Worm (Caenorhabditis elegans) whole organism, L2 larva: ENCODE results near the gene magu-4.

Experiments used
- C34F6.9 ChIP-seq: fragments of 150-350 bp; optimal IDR thresholded peaks from 2 replicates; lab custom pipeline; 2014; ENCODE audit warnings: missing biosample characterization, missing genetic modification characterization
- R02D3.7 ChIP-seq: fragments of 150-350 bp; optimal IDR thresholded peaks from 2 replicates; lab custom pipeline; 2014; ENCODE audit warnings: missing biosample characterization, missing genetic modification characterization
- Y55F3AM.14 ChIP-seq: fragments of 200-800 bp; sonication (Bioruptor generic); optimal IDR thresholded peaks from 2 replicates; lab custom pipeline; 2018; ENCODE audit warnings: mild to moderate bottlenecking, missing genetic modification characterization, missing compliant biosample characterization
- alr-1 ChIP-seq: fragments of 150-350 bp; optimal IDR thresholded peaks from 2 replicates; lab custom pipeline; 2014; ENCODE audit warnings: missing biosample characterization, missing genetic modification characterization
- aly-2 ChIP-seq: fragments of 150-350 bp; optimal IDR thresholded peaks from 2 replicates; lab custom pipeline; 2014; ENCODE audit warnings: missing biosample characterization, missing genetic modification characterization
- blmp-1 ChIP-seq: sonication (generic microtip); optimal IDR thresholded peaks from 2 replicates; lab custom pipeline; 2017; ENCODE audit warnings: missing genetic modification characterization, mild to moderate bottlenecking, missing compliant biosample characterization, antibody characterized with exemption, moderate library complexity; ENCODE audit not compliant: insufficient read depth
- ceh-16 ChIP-seq: fragments of 150-350 bp; optimal IDR thresholded peaks from 2 replicates; lab custom pipeline; 2014; ENCODE audit warnings: missing biosample characterization, missing genetic modification characterization
- ceh-82 ChIP-seq: fragments of 150-350 bp; optimal IDR thresholded peaks from 2 replicates; lab custom pipeline; 2014; ENCODE audit warnings: missing biosample characterization, missing genetic modification characterization
- crh-2 ChIP-seq: sonication (generic microtip); optimal IDR thresholded peaks from 2 replicates; lab custom pipeline; 2017; ENCODE audit warnings: missing biosample characterization, missing genetic modification characterization
- egl-27 ChIP-seq: sonication (generic microtip); optimal IDR thresholded peaks from 3 replicates; lab custom pipeline; 2017; ENCODE audit warnings: missing biosample characterization, missing genetic modification reagents, missing genetic modification characterization
- elt-1 ChIP-seq: fragments of 150-350 bp; optimal IDR thresholded peaks from 2 replicates; lab custom pipeline; 2014; ENCODE audit warnings: missing biosample characterization, missing genetic modification characterization
- elt-3 ChIP-seq: sonication (generic microtip); optimal IDR thresholded peaks from 2 replicates; lab custom pipeline; 2017; ENCODE audit warnings: missing biosample characterization, missing genetic modification characterization
- gmeb-1 ChIP-seq: fragments of 150-350 bp; optimal IDR thresholded peaks from 2 replicates; lab custom pipeline; 2014; ENCODE audit warnings: missing biosample characterization, missing genetic modification characterization
- lin-11 ChIP-seq: fragments of 150-350 bp; sonication (generic microtip); optimal IDR thresholded peaks from 2 replicates; lab custom pipeline; 2014; ENCODE audit warnings: missing biosample characterization, missing genetic modification characterization, inconsistent platforms, mixed read lengths
- lin-13 ChIP-seq: fragments of 150-350 bp; optimal IDR thresholded peaks from 2 replicates; lab custom pipeline; 2014; ENCODE audit warnings: missing biosample characterization, missing genetic modification reagents, missing genetic modification characterization
- mab-5 ChIP-seq: fragments of 150-350 bp; optimal IDR thresholded peaks from 2 replicates; lab custom pipeline; 2014; ENCODE audit warnings: missing biosample characterization, missing genetic modification characterization
- mdl-1 ChIP-seq, 2 experiments: fragments of 150-350 bp in 1 of 2; sonication (generic microtip) in 1 of 2; optimal IDR thresholded peaks; 2 replicates each; lab custom pipeline; 2017; ENCODE audit warnings: missing biosample characterization in 2 of 2, missing genetic modification characterization in 2 of 2
- nhr-10 ChIP-seq: sonication (generic microtip); optimal IDR thresholded peaks from 2 replicates; lab custom pipeline; 2017; ENCODE audit warnings: missing biosample characterization, missing genetic modification characterization
- nhr-11 ChIP-seq: fragments of 150-350 bp; optimal IDR thresholded peaks from 2 replicates; lab custom pipeline; 2014; ENCODE audit warnings: missing biosample characterization, missing genetic modification characterization
- nhr-129 ChIP-seq: fragments of 150-350 bp; optimal IDR thresholded peaks from 2 replicates; lab custom pipeline; 2014; ENCODE audit warnings: missing biosample characterization, missing genetic modification characterization
- nhr-21 ChIP-seq: fragments of 150-350 bp; optimal IDR thresholded peaks from 2 replicates; lab custom pipeline; 2014; ENCODE audit warnings: missing biosample characterization, missing genetic modification characterization
- nhr-23 ChIP-seq: fragments of 150-350 bp; optimal IDR thresholded peaks from 2 replicates; lab custom pipeline; 2014; ENCODE audit warnings: missing biosample characterization, missing genetic modification reagents, missing genetic modification characterization
- nhr-25 ChIP-seq: fragments of 150-350 bp; sonication (generic microtip); optimal IDR thresholded peaks from 3 replicates; lab custom pipeline; 2014; ENCODE audit warnings: missing biosample characterization, missing genetic modification characterization
- peb-1 ChIP-seq: fragments of 150-350 bp; optimal IDR thresholded peaks from 2 replicates; lab custom pipeline; 2014; ENCODE audit warnings: missing biosample characterization, missing genetic modification characterization
- skn-1 ChIP-seq: sonication (generic microtip); optimal IDR thresholded peaks from 2 replicates; lab custom pipeline; 2017; ENCODE audit warnings: missing biosample characterization, missing genetic modification characterization
- sma-3 ChIP-seq: sonication (generic microtip); optimal IDR thresholded peaks from 2 replicates; lab custom pipeline; 2016; ENCODE audit warnings: missing genetic modification reagents, missing genetic modification characterization, missing compliant biosample characterization
- snpc-4 ChIP-seq: fragments of 150-350 bp; optimal IDR thresholded peaks from 2 replicates; lab custom pipeline; 2014; ENCODE audit warnings: missing biosample characterization, missing genetic modification characterization
- unc-62 ChIP-seq: fragments of 150-350 bp; optimal IDR thresholded peaks from 2 replicates; lab custom pipeline; 2014; ENCODE audit warnings: missing biosample characterization, missing genetic modification reagents, missing genetic modification characterization
- ztf-1 ChIP-seq: fragments of 200-800 bp; sonication (Bioruptor generic); conservative IDR thresholded peaks from 2 replicates; pipeline ENCODE4 v1.3.6; 2022; ENCODE audit warnings: missing genetic modification characterization, missing compliant biosample characterization
- ztf-11 ChIP-seq: sonication (generic microtip); optimal IDR thresholded peaks from 2 replicates; lab custom pipeline; 2017; ENCODE audit warnings: missing biosample characterization, missing genetic modification characterization
- ztf-4 ChIP-seq: fragments of 150-350 bp; optimal IDR thresholded peaks from 2 replicates; lab custom pipeline; 2014; ENCODE audit warnings: missing biosample characterization, missing genetic modification characterization

magu-4 gene

DNA sequence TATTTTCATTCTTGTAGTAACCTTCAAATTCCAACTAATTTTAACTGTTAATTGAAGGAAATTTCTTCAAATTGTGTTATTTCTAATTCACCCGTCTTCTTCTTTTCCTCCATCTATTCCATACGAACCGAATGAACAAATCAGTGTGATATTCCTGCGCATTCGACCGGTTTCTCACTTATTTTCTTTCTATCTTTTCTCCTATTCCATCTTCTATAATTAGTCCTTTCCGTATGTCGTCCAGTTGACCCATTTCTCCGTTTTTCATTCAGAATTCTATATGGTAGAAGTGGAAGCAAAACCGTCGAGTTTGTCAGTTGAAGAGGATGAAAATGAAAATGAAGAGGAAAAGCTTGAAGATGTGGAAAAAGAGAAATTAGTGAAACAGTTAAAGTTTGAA, at the start of gene magu-4:
TSS of gene magu-4 (plus strand) at position 218 of the 400 bp plus-strand sequence.
- no peak for TF ChIP-seq ztf-4 (tag; lab: Kevin White, UChicago)
- peak; percentile 17 for TF ChIP-seq nhr-25

DNA sequence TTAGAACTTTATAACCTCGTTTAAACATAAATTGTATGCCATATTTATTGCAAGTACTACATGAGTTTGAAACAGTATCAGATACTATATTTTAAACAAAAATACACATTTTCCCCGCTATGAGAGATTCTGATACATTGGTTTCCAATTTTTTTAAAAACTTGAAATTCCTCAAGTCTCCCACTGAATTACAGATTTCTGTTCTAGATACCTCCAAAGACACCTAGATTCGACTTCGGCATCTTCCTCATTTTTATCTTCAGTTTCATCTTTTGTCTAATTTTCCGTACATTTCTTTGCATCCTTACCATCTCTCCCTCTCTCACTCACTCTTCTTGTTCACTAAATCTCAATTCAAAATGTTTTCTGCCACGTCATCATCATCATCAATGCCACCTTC, 45.6 kb upstream of the magu-4 start, which contains the start of gene T13H10.2:
TSS of gene T13H10.2 (plus strand) at position 301 of the 400 bp plus-strand sequence.
- TF ChIP-seq crh-2 (tag; lab: Kevin White, UChicago) (peak; percentile 56), skn-1 (tag; lab: Kevin White, UChicago) (no peak)

DNA sequence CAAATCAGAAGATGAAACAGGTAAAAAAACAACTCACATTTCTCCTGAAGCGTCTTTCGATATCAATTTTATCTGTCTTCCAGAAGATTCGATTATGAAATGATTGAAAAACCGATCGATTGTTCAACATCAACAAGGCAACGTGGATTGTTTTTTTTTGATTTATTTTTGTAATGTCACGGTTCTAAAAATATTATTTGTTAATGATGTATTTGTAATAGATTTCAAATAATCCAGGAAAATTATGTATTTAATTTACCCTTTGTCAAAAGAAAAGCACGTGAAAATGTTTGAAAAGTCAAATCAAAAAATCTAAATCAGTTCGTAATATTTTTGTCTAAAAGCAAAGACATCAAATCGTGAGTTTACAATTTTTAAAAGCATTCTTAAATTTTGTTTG, 40.5 kb upstream of the magu-4 start, which contains the start of the genes kin-5 and C47E12.11:
TSS of gene kin-5 (minus strand) at position 101 of the 400 bp plus-strand sequence.
TSS of gene C47E12.11 (plus strand) at position 320 of the 400 bp plus-strand sequence.
- TF ChIP-seq sma-3 (GFP tag; lab: Kevin White, UChicago), result no peak
- TF ChIP-seq elt-3 (tag; lab: Kevin White, UChicago), result no peak
- no peak for TF ChIP-seq egl-27
- no peak for TF ChIP-seq C34F6.9 (tag; lab: Kevin White, UChicago)
- TF ChIP-seq mab-5 (tag; lab: Kevin White, UChicago), result no peak
- no peak for TF ChIP-seq nhr-21 (tag; lab: Kevin White, UChicago)
- no peak for TF ChIP-seq nhr-23 (tag; lab: Kevin White, UChicago)
- TF ChIP-seq snpc-4 (tag; lab: Kevin White, UChicago), result no peak
- TF ChIP-seq ceh-82 (tag; lab: Kevin White, UChicago), result no peak
- no peak for TF ChIP-seq R02D3.7
- TF ChIP-seq, all 48 proteins: peak for 0

- no peak for TF ChIP-seq Y55F3AM.14 (GFP tag; lab: Kevin White, UChicago)
- no peak for TF ChIP-seq mdl-1 (tag; optimal IDR thresholded peaks at IDR 0.05; lab: Kevin White, UChicago)
- TF ChIP-seq ceh-16 (tag; lab: Kevin White, UChicago), result no peak
- no peak for TF ChIP-seq peb-1 (tag; lab: Kevin White, UChicago)
- no peak for TF ChIP-seq alr-1 (tag; lab: Kevin White, UChicago)
- TF ChIP-seq nhr-11 (tag; lab: Kevin White, UChicago), result no peak
- no peak for TF ChIP-seq blmp-1
- no peak for TF ChIP-seq nhr-25
- TF ChIP-seq crh-2 (tag; lab: Kevin White, UChicago), result no peak
- TF ChIP-seq unc-62, result no peak
- TF ChIP-seq egl-27, result no peak
- TF ChIP-seq lin-13 (GFP tag; lab: Kevin White, UChicago), result no peak
- no peak for TF ChIP-seq snpc-4 (tag; lab: Kevin White, UChicago)
- no peak for TF ChIP-seq ztf-11 (tag; lab: Kevin White, UChicago)
- TF ChIP-seq, all 48 proteins: peak for 0
Observed at ce11 chrIV:9972629-9973028, 36.9 kb upstream of the magu-4 start, which contains the start of the genes C47E12.12 and C47E12.10. C47E12.12 (minus strand) TSS chrIV:9972729. C47E12.10 (plus strand) TSS chrIV:9972800.

- TF ChIP-seq nhr-129 (tag; lab: Kevin White, UChicago) (no peak), aly-2 (tag; lab: Kevin White, UChicago) (no peak), mdl-1 (tag; optimal IDR thresholded peaks at IDR 0.05; lab: Kevin White, UChicago) (no peak), unc-62 (no peak), Y55F3AM.14 (GFP tag; lab: Kevin White, UChicago) (no peak), nhr-10 (no peak), elt-1 (no peak), blmp-1 (no peak), ceh-82 (tag; lab: Kevin White, UChicago) (no peak), ztf-1 (GFP tag; lab: Robert Waterston, UW) (no peak), peb-1 (tag; lab: Kevin White, UChicago) (no peak), gmeb-1 (no peak), elt-3 (tag; lab: Kevin White, UChicago) (no peak), nhr-25 (no peak), alr-1 (tag; lab: Kevin White, UChicago) (no peak), lin-11 (tag; lab: Kevin White, UChicago) (no peak), ztf-11 (tag; lab: Kevin White, UChicago) (no peak), ceh-16 (tag; lab: Kevin White, UChicago) (no peak)
Observed at ce11 chrIV:9974392-9974791, 35.2 kb upstream of the magu-4 start, which contains the start of gene C47E12.9. C47E12.9 (plus strand) TSS chrIV:9974692.

- TF ChIP-seq Y55F3AM.14 (GFP tag; lab: Kevin White, UChicago) (no peak), gmeb-1 (no peak), unc-62 (no peak)
Observed at ce11 chrIV:9976284-9976683, 33.3 kb upstream of the magu-4 start, which contains the start of gene C47E12.14. C47E12.14 (minus strand) TSS chrIV:9976384.
